Fruit fly (Drosophila melanogaster) whole organism, adult: ENCODE measurements around the gene ohgt.

Source experiments
- CG11617 ChIP-seq: fragments of 200-800 bp; sonication (Bioruptor generic); optimal IDR thresholded peaks from 2 replicates; lab custom pipeline; 2017; ENCODE audit warnings: mild to moderate bottlenecking, missing biosample characterization, missing genetic modification reagents, missing genetic modification characterization
- CG14711 ChIP-seq: fragments of 200-800 bp; sonication (Bioruptor generic); optimal IDR thresholded peaks from 2 replicates; lab custom pipeline; 2018; ENCODE audit warnings: missing biosample characterization, mild to moderate bottlenecking, missing genetic modification characterization, moderate library complexity
- CG1620 ChIP-seq: fragments of 200-800 bp; sonication (Bioruptor generic); optimal IDR thresholded peaks from 2 replicates; lab custom pipeline; 2016; ENCODE audit warnings: missing biosample characterization, missing genetic modification characterization
- CG7045 ChIP-seq: fragments of 200-800 bp; sonication (Bioruptor generic); optimal IDR thresholded peaks from 2 replicates; lab custom pipeline; 2017; ENCODE audit warnings: missing biosample characterization, mild to moderate bottlenecking, missing genetic modification characterization
- CG7101 ChIP-seq: fragments of 200-800 bp; sonication (Bioruptor generic); optimal IDR thresholded peaks from 2 replicates; lab custom pipeline; 2018; ENCODE audit warnings: missing biosample characterization, mild to moderate bottlenecking, missing genetic modification characterization, moderate library complexity
- Crg-1 ChIP-seq: fragments of 200-800 bp; sonication (Bioruptor generic); optimal IDR thresholded peaks from 2 replicates; lab custom pipeline; 2016; ENCODE audit warnings: missing biosample characterization, missing genetic modification characterization
- Mnt ChIP-seq: fragments of 200-800 bp; sonication (Bioruptor generic); optimal IDR thresholded peaks from 2 replicates; lab custom pipeline; 2016; ENCODE audit warnings: missing biosample characterization, mild to moderate bottlenecking, missing genetic modification characterization
- cic ChIP-seq: fragments of 200-800 bp; sonication (Bioruptor generic); optimal IDR thresholded peaks from 2 replicates; lab custom pipeline; 2017; ENCODE audit warnings: missing biosample characterization, mild to moderate bottlenecking, missing genetic modification characterization, moderate library complexity
- cnc ChIP-seq, 2 experiments: fragments of >200 bp; optimal IDR thresholded peaks; 2 replicates each; lab custom pipeline; 2017
- kay ChIP-seq: fragments of 200-800 bp; sonication (Bioruptor generic); peaks from one replicate; lab custom pipeline; 2016; ENCODE audit warnings: missing biosample characterization, missing genetic modification characterization, borderline replicate concordance
- ovo ChIP-seq: fragments of 200-800 bp; sonication (Bioruptor generic); optimal IDR thresholded peaks from 2 replicates; lab custom pipeline; 2016; ENCODE audit warnings: missing biosample characterization, missing genetic modification characterization
- pad ChIP-seq: fragments of 200-800 bp; sonication (Bioruptor generic); optimal IDR thresholded peaks from 3 replicates; lab custom pipeline; 2017; ENCODE audit warnings: missing biosample characterization, missing genetic modification characterization, mild to moderate bottlenecking, moderate library complexity, missing genetic modification reagents
- toe ChIP-seq: fragments of 200-800 bp; sonication (Bioruptor generic); optimal IDR thresholded peaks from 2 replicates; lab custom pipeline; 2016; ENCODE audit warnings: missing biosample characterization, missing genetic modification characterization

- no peak for TF ChIP-seq CG1620 (GFP tag; lab: Kevin White, UChicago)
- TF ChIP-seq kay (GFP tag; lab: Kevin White, UChicago): no peak
- no peak for TF ChIP-seq Mnt (GFP tag; lab: Kevin White, UChicago)
- TF ChIP-seq pad (GFP tag; lab: Kevin White, UChicago): no peak
- no peak for TF ChIP-seq Crg-1 (GFP tag; lab: Kevin White, UChicago)
- TF ChIP-seq CG7101 (tag; lab: Kevin White, UChicago): no peak
- no peak for TF ChIP-seq CG11617 (GFP tag; lab: Kevin White, UChicago)
- TF ChIP-seq toe (GFP tag; lab: Kevin White, UChicago): no peak
- no peak for TF ChIP-seq cnc (optimal IDR thresholded peaks at IDR 0.05; lab: Kevin White, UChicago)
- no peak for TF ChIP-seq CG7045 (GFP tag; lab: Kevin White, UChicago)
- TF ChIP-seq ovo (GFP tag; lab: Kevin White, UChicago): no peak
- TF ChIP-seq CG14711: no peak
- TF ChIP-seq cic (GFP tag; lab: Kevin White, UChicago): no peak
These were observed 24.8 kb upstream of the ohgt start for dm6 chr3R:10024032-10024712.
